Worm (Caenorhabditis elegans) whole organism, L4/young adult: ENCODE measurements around the gene C12D5.9.
"Not testable (repeated sequence)": the region's sequence is repeated elsewhere in the genome, so short reads cannot be mapped to it uniquely, and the experiment has no call there.

ENCODE experiments used
- W03F9.2 ChIP-seq: fragments of 150-350 bp; optimal IDR thresholded peaks from 2 replicates; lab custom pipeline; 2014; ENCODE audit warnings: missing biosample characterization, missing genetic modification characterization
- dao-5 ChIP-seq: sonication (generic microtip); optimal IDR thresholded peaks from 2 replicates; lab custom pipeline; 2016; ENCODE audit warnings: missing genotype, missing genetic modification characterization, moderate library complexity, missing compliant biosample characterization
- him-1 ChIP-seq: sonication (generic microtip); optimal IDR thresholded peaks from 2 replicates; lab custom pipeline; 2016; ENCODE audit warnings: missing genotype, missing genetic modification reagents, missing genetic modification characterization, missing compliant biosample characterization

DNA sequence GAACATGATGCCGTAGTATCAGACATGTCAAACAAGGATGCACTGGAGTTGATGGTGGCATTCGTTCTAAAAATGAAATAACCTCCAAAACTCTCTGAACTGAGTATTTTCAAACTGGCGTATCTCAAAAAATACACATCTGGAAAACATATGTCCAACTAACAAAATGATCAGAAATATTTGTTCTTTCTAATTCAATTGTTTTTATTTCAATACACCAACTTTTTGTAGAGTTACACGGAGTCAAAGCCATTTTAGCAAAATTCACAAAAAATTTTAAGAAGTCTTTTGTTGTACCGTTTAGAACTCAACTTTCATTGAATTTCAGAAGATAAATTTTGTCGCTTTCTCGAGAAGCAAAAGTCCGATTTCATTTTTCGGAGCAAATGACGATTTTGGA, 13.7 kb upstream of the C12D5.9 start, which contains the start of gene srsx-40:
- TF ChIP-seq dao-5, W03F9.2, him-1 (tag; lab: Kevin White, UChicago): not testable (repeated sequence)
